Worm (Caenorhabditis elegans) whole organism, midembryonic: ENCODE results near the gene ZK354.9.

ENCODE experiments used
- cog-1 ChIP-seq: sonication (generic microtip); optimal IDR thresholded peaks from 2 replicates; lab custom pipeline; 2016; ENCODE audit warnings: missing genetic modification characterization, missing compliant biosample characterization
- ref-1 ChIP-seq: fragments of 200-800 bp; sonication (Bioruptor generic); conservative IDR thresholded peaks from 2 replicates; pipeline ENCODE4 v1.3.6; 2022; ENCODE audit warnings: missing genetic modification reagents, missing genetic modification characterization, missing compliant biosample characterization
- ztf-29 ChIP-seq: fragments of 200-800 bp; sonication (Bioruptor generic); IDR thresholded peaks from 2 replicates; pipeline ENCODE4 v1.3.6; 2022; ENCODE audit warnings: missing genetic modification reagents, missing genetic modification characterization, missing compliant biosample characterization

ce11 chrIV:5294467-5294866, 13.5 kb downstream of the ZK354.9 start:
- TF ChIP-seq cog-1 (tag; lab: Kevin White, UChicago) (no peak), ztf-29 (no peak), ref-1 (GFP tag; lab: Robert Waterston, UW) (no peak)
